Worm (Caenorhabditis elegans): ENCODE data around the gene Y71H2AM.3.

Gene Y71H2AM.3

ce11 chrIII:2781833-2782232 lies 23.4 kb upstream of the Y71H2AM.3 start (continued):
- TF ChIP-seq F39B2.1 (GFP tag; IDR thresholded peaks at IDR 0.05): no peak
- TF ChIP-seq madf-6 (GFP tag; IDR thresholded peaks at IDR 0.05): peak; percentile 84; the same call in 1 of the 2 replicates
- TF ChIP-seq T07F8.4 (tag; optimal IDR thresholded peaks at IDR 0.05): no peak
- no peak for TF ChIP-seq egl-44 (GFP tag; IDR thresholded peaks at IDR 0.05)

- TF ChIP-seq lir-1 (GFP tag; conservative IDR thresholded peaks at IDR 0.05) (peak; percentile 88), madf-10 (tag; optimal IDR thresholded peaks at IDR 0.05) (peak; percentile 87), mcd-1 (GFP tag; IDR thresholded peaks at IDR 0.05) (peak; percentile 98), Y67H2A.10 (GFP tag; conservative IDR thresholded peaks at IDR 0.05) (peak; percentile 89), F49E8.2 (tag; optimal IDR thresholded peaks at IDR 0.05; ENCODE audit: insufficient read depth) (peak; percentile 85), aptf-2 (GFP tag; conservative IDR thresholded peaks at IDR 0.05) (0 out of 2 replicates have a peak, but pooled peaks have one; percentile 8), ceh-100 (GFP tag; IDR thresholded peaks at IDR 0.05) (peak; percentile 70), lsl-1 (GFP tag; optimal IDR thresholded peaks at IDR 0.05) (peak; percentile 92), hlh-26 (GFP tag; conservative IDR thresholded peaks at IDR 0.05) (no peak), Y53G8AR.9 (GFP tag; conservative IDR thresholded peaks at IDR 0.05) (peak; percentile 93), hmg-20 (GFP tag; IDR thresholded peaks at IDR 0.05) (no peak), nfya-1 (tag; optimal IDR thresholded peaks at IDR 0.05; ENCODE audit: borderline replicate concordance, insufficient read depth) (no peak), ztf-6 (GFP tag; IDR thresholded peaks at IDR 0.05) (peak; percentile 49; the same call in 1 of the 2 replicates), chd-7 (tag; optimal IDR thresholded peaks at IDR 0.05) (peak; percentile 67), attf-3 (GFP tag; conservative IDR thresholded peaks at IDR 0.05) (peak; percentile 74), ceh-58 (GFP tag; IDR thresholded peaks at IDR 0.05) (no peak), F57C9.4 (tag; optimal IDR thresholded peaks at IDR 0.05) (no peak), rpc-1 (optimal IDR thresholded peaks at IDR 0.05) (peak; percentile 10), rpc-1 (tag; optimal IDR thresholded peaks at IDR 0.05) (no peak), ceh-40 (GFP tag; IDR thresholded peaks at IDR 0.05) (no peak), F37B4.10 (GFP tag; IDR thresholded peaks at IDR 0.05) (no peak), snpc-1.1 (tag; optimal IDR thresholded peaks at IDR 0.05; ENCODE audit: insufficient read depth) (peak; percentile 71), hsf-1 (GFP tag; IDR thresholded peaks at IDR 0.05) (peak; percentile 76; the same call in 1 of the 2 replicates), repo-1 (tag; optimal IDR thresholded peaks at IDR 0.05) (no peak), mel-28 (tag; optimal IDR thresholded peaks at IDR 0.05; ENCODE audit: borderline replicate concordance) (no peak), nhr-90 (tag; optimal IDR thresholded peaks at IDR 0.05) (peak; percentile 84), hlh-12 (tag; optimal IDR thresholded peaks at IDR 0.05) (no peak), F39B2.1 (GFP tag; IDR thresholded peaks at IDR 0.05) (no peak), attf-5 (GFP tag; optimal IDR thresholded peaks at IDR 0.05) (peak; percentile 100), nhr-80 (tag; optimal IDR thresholded peaks at IDR 0.05) (peak; percentile 86), K11D2.4 (GFP tag; IDR thresholded peaks at IDR 0.05) (peak; percentile 91), cebp-1 (GFP tag; IDR thresholded peaks at IDR 0.05) (peak; percentile 54; the same call in 1 of the 2 replicates), cebp-1 (tag; optimal IDR thresholded peaks at IDR 0.05) (peak; percentile 90), D2030.7 (GFP tag; IDR thresholded peaks at IDR 0.05) (peak; percentile 93), let-607 (tag; optimal IDR thresholded peaks at IDR 0.05) (peak; percentile 44 to 64), ceh-79 (tag; optimal IDR thresholded peaks at IDR 0.05) (no peak), ccch-3 (GFP tag; optimal IDR thresholded peaks at IDR 0.05) (no peak), atf-7 (tag; optimal IDR thresholded peaks at IDR 0.05) (peak; percentile 56), nfyb-1 (GFP tag; IDR thresholded peaks at IDR 0.05) (peak; percentile 90), die-1 (tag; optimal IDR thresholded peaks at IDR 0.05) (peak; percentile 54), akir-1 (GFP tag; optimal IDR thresholded peaks at IDR 0.05) (no peak), nfya-2 (GFP tag; IDR thresholded peaks at IDR 0.05) (no peak), gei-17 (GFP tag; optimal IDR thresholded peaks at IDR 0.05) (no peak), sdz-38 (tag; optimal IDR thresholded peaks at IDR 0.05) (no peak)
Observed at ce11 chrIII:2785840-2786239, 19.4 kb upstream of the Y71H2AM.3 start, which contains the start of gene Y71H2AM.20. TSS of gene Y71H2AM.20 (minus strand) at chrIII:2785948.
